Worm (Caenorhabditis elegans) whole organism, L3 larva: ENCODE measurements around the gene ZK180.5.

Experiments
- R02D3.7 ChIP-seq: fragments of 150-350 bp; optimal IDR thresholded peaks from 2 replicates; lab custom pipeline; 2014; ENCODE audit warnings: missing biosample characterization, missing genetic modification characterization
- ZK546.5 ChIP-seq: sonication (generic microtip); optimal IDR thresholded peaks from 2 replicates; lab custom pipeline; 2017; ENCODE audit warnings: missing biosample characterization, missing genetic modification characterization
- aly-2 ChIP-seq: fragments of 150-350 bp; optimal IDR thresholded peaks from 2 replicates; lab custom pipeline; 2014; ENCODE audit warnings: missing biosample characterization, missing genetic modification characterization
- ama-1 ChIP-seq: fragments of 150-350 bp; optimal IDR thresholded peaks from 2 replicates; lab custom pipeline; 2018
- ceh-16 ChIP-seq: sonication (generic microtip); optimal IDR thresholded peaks from 2 replicates; lab custom pipeline; 2017; ENCODE audit warnings: missing biosample characterization, missing genetic modification characterization
- ceh-28 ChIP-seq: fragments of 150-350 bp; optimal IDR thresholded peaks from 2 replicates; lab custom pipeline; 2014; ENCODE audit warnings: missing biosample characterization, missing genetic modification reagents, missing genetic modification characterization
- ceh-82 ChIP-seq: fragments of 150-350 bp; optimal IDR thresholded peaks from 2 replicates; lab custom pipeline; 2014; ENCODE audit warnings: missing biosample characterization, missing genetic modification characterization
- ceh-9 ChIP-seq: sonication (generic microtip); optimal IDR thresholded peaks from 2 replicates; lab custom pipeline; 2018; ENCODE audit warnings: missing biosample characterization, missing genetic modification characterization
- daf-12 ChIP-seq: fragments of 150-350 bp; optimal IDR thresholded peaks from 2 replicates; lab custom pipeline; 2014; ENCODE audit warnings: missing biosample characterization, missing genetic modification reagents, missing genetic modification characterization
- egl-5 ChIP-seq: fragments of 150-350 bp; optimal IDR thresholded peaks from 2 replicates; lab custom pipeline; 2017; ENCODE audit warnings: missing biosample characterization, missing genetic modification reagents, missing genetic modification characterization, inconsistent platforms
- elt-1 ChIP-seq: fragments of 150-350 bp; optimal IDR thresholded peaks from 2 replicates; lab custom pipeline; 2014; ENCODE audit warnings: missing biosample characterization, missing genetic modification characterization
- elt-2 ChIP-seq: sonication (generic microtip); optimal IDR thresholded peaks from 2 replicates; lab custom pipeline; 2016; ENCODE audit warnings: missing genetic modification reagents, mild to moderate bottlenecking, missing genetic modification characterization, missing compliant biosample characterization
- elt-3 ChIP-seq, 3 experiments: fragments of 150-350 bp in 1 of 3; sonication (generic microtip) in 2 of 3; optimal IDR thresholded peaks; 2 replicates in 2 of 3; 4 replicates in 1 of 3; lab custom pipeline; 2014 to 2017; ENCODE audit warnings: missing biosample characterization in 3 of 3, missing genetic modification characterization in 3 of 3
- fkh-10 ChIP-seq: sonication (generic microtip); optimal IDR thresholded peaks from 2 replicates; lab custom pipeline; 2017; ENCODE audit warnings: missing biosample characterization, missing genetic modification reagents, missing genetic modification characterization
- fkh-2 ChIP-seq: fragments of 150-350 bp; optimal IDR thresholded peaks from 2 replicates; lab custom pipeline; 2014; ENCODE audit warnings: missing biosample characterization, missing genetic modification reagents, missing genetic modification characterization
- fos-1 ChIP-seq: fragments of 150-350 bp; optimal IDR thresholded peaks from 2 replicates; lab custom pipeline; 2014; ENCODE audit warnings: missing biosample characterization, missing genetic modification characterization
- hmg-11 ChIP-seq: sonication (generic microtip); optimal IDR thresholded peaks from 2 replicates; lab custom pipeline; 2016; ENCODE audit warnings: missing genetic modification characterization, missing compliant biosample characterization
- jun-1 ChIP-seq: fragments of 150-350 bp; optimal IDR thresholded peaks from 2 replicates; lab custom pipeline; 2014; ENCODE audit warnings: missing biosample characterization, missing genetic modification reagents, missing genetic modification characterization
- lin-15B ChIP-seq: fragments of 150-350 bp; optimal IDR thresholded peaks from 2 replicates; lab custom pipeline; 2014; ENCODE audit warnings: missing biosample characterization, missing genetic modification characterization
- lin-39 ChIP-seq: fragments of 150-350 bp; optimal IDR thresholded peaks from 2 replicates; lab custom pipeline; 2018; ENCODE audit warnings: missing biosample characterization, missing genetic modification reagents, missing genetic modification characterization
- lsy-12 ChIP-seq: sonication (generic microtip); optimal IDR thresholded peaks from 2 replicates; lab custom pipeline; 2016; ENCODE audit warnings: mild to moderate bottlenecking, missing genetic modification characterization, missing compliant biosample characterization
- mdl-1 ChIP-seq: fragments of 150-350 bp; optimal IDR thresholded peaks from 2 replicates; lab custom pipeline; 2014; ENCODE audit warnings: missing biosample characterization, missing genetic modification characterization
- mml-1 ChIP-seq: fragments of 150-350 bp; sonication (generic microtip); optimal IDR thresholded peaks from 3 replicates; lab custom pipeline; 2014; ENCODE audit warnings: missing biosample characterization, missing genetic modification characterization
- nhr-11 ChIP-seq: fragments of 150-350 bp; optimal IDR thresholded peaks from 2 replicates; lab custom pipeline; 2014; ENCODE audit warnings: missing biosample characterization, missing genetic modification characterization
- nhr-23 ChIP-seq: fragments of 150-350 bp; optimal IDR thresholded peaks from 2 replicates; lab custom pipeline; 2014; ENCODE audit warnings: missing biosample characterization, missing genetic modification reagents, missing genetic modification characterization
- nhr-237 ChIP-seq: fragments of 150-350 bp; optimal IDR thresholded peaks from 2 replicates; lab custom pipeline; 2014; ENCODE audit warnings: missing biosample characterization, missing genetic modification characterization
- nhr-25 ChIP-seq: sonication (generic microtip); optimal IDR thresholded peaks from 2 replicates; lab custom pipeline; 2017; ENCODE audit warnings: missing biosample characterization, missing genetic modification characterization
- nhr-43 ChIP-seq: sonication (generic microtip); optimal IDR thresholded peaks from 2 replicates; lab custom pipeline; 2016; ENCODE audit warnings: mild to moderate bottlenecking, missing genetic modification characterization, missing compliant biosample characterization; ENCODE audit not compliant: poor library complexity, severe bottlenecking
- nhr-67 ChIP-seq: fragments of 150-350 bp; optimal IDR thresholded peaks from 2 replicates; lab custom pipeline; 2014; ENCODE audit warnings: missing biosample characterization, missing genetic modification characterization
- nhr-77 ChIP-seq: fragments of 150-350 bp; optimal IDR thresholded peaks from 2 replicates; lab custom pipeline; 2014; ENCODE audit warnings: missing biosample characterization, missing genetic modification characterization
- pha-4 ChIP-seq: fragments of 150-350 bp; optimal IDR thresholded peaks from 2 replicates; lab custom pipeline; 2014; ENCODE audit warnings: missing biosample characterization, missing genetic modification reagents, missing genetic modification characterization
- pqm-1 ChIP-seq: fragments of 150-350 bp; optimal IDR thresholded peaks from 2 replicates; lab custom pipeline; 2017; ENCODE audit warnings: missing biosample characterization, missing genetic modification characterization, inconsistent platforms
- sea-2 ChIP-seq: fragments of 150-350 bp; sonication (generic microtip); optimal IDR thresholded peaks from 4 replicates; lab custom pipeline; 2014; ENCODE audit warnings: missing biosample characterization, missing genetic modification reagents, missing genetic modification characterization
- skn-1 ChIP-seq: fragments of 150-350 bp; optimal IDR thresholded peaks from 2 replicates; lab custom pipeline; 2014; ENCODE audit warnings: missing biosample characterization, missing genetic modification characterization
- snpc-4 ChIP-seq: fragments of 150-350 bp; optimal IDR thresholded peaks from 2 replicates; lab custom pipeline; 2014; ENCODE audit warnings: missing biosample characterization, missing genetic modification characterization
- tbx-2 ChIP-seq: sonication (generic microtip); optimal IDR thresholded peaks from 2 replicates; lab custom pipeline; 2016; ENCODE audit warnings: mild to moderate bottlenecking, missing genetic modification characterization, missing compliant biosample characterization
- unc-39 ChIP-seq: sonication (generic microtip); optimal IDR thresholded peaks from 4 replicates; lab custom pipeline; 2017; ENCODE audit warnings: missing biosample characterization, missing genetic modification characterization
- unc-62 ChIP-seq: fragments of 150-350 bp; sonication (generic microtip); optimal IDR thresholded peaks from 4 replicates; lab custom pipeline; 2014; ENCODE audit warnings: missing biosample characterization, missing genetic modification reagents, missing genetic modification characterization
- zag-1 ChIP-seq: fragments of 150-350 bp; optimal IDR thresholded peaks from 2 replicates; lab custom pipeline; 2014; ENCODE audit warnings: missing biosample characterization, missing genetic modification characterization
- ztf-11 ChIP-seq: fragments of 150-350 bp; optimal IDR thresholded peaks from 2 replicates; lab custom pipeline; 2014; ENCODE audit warnings: missing biosample characterization, missing genetic modification characterization
- ztf-4 ChIP-seq: fragments of 150-350 bp; optimal IDR thresholded peaks from 2 replicates; lab custom pipeline; 2014; ENCODE audit warnings: missing biosample characterization, missing genetic modification characterization

ZK180.5 gene

DNA sequence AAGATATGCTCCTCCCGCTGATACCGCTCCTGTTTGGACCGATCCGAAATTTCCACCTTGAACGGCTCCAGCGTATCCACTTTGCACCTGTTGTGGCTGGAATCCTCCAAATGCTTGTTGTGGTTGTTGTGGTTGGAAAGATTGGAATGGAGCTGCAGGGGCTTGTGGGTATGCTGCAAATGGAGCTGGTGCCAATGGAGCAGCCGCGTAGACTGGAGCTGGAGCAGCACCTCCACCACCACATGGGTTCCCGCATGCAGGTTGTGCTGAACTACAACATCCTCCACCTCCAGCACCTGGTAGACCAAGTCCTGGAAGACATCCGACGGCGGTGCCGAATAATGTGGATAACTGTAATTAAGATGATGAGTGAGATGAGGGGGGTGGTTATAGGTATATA lies 6.5 kb upstream of the ZK180.5 start:
- TF ChIP-seq fos-1 (tag; lab: Kevin White, UChicago) (no peak), pqm-1 (tag; lab: Kevin White, UChicago) (no peak), fkh-2 (tag; lab: Kevin White, UChicago) (no peak), nhr-77 (tag; lab: Kevin White, UChicago) (no peak), pha-4 (tag; lab: Kevin White, UChicago) (no peak), hmg-11 (tag; lab: Kevin White, UChicago) (no peak), snpc-4 (tag; lab: Kevin White, UChicago) (no peak), nhr-25 (tag; lab: Kevin White, UChicago) (no peak), ceh-16 (tag; lab: Kevin White, UChicago) (no peak), unc-39 (no peak), ztf-11 (tag; lab: Kevin White, UChicago) (no peak), jun-1 (tag; lab: Kevin White, UChicago) (no peak), ceh-82 (tag; lab: Kevin White, UChicago) (no peak), egl-5 (tag; lab: Kevin White, UChicago) (no peak)

- no peak for TF ChIP-seq mdl-1 (tag; lab: Kevin White, UChicago)
- TF ChIP-seq R02D3.7 (tag; lab: Kevin White, UChicago): no peak
- TF ChIP-seq ceh-28: no peak
- no peak for TF ChIP-seq pqm-1 (tag; lab: Kevin White, UChicago)
- TF ChIP-seq unc-39: no peak
- TF ChIP-seq nhr-25 (tag; lab: Kevin White, UChicago): peak; percentile 68
- TF ChIP-seq ama-1 (lab: Kevin White, UChicago): peak; percentile 32
- TF ChIP-seq ceh-9 (tag; lab: Kevin White, UChicago): no peak
- TF ChIP-seq, all 47 proteins: peak for 2
Observed at ce11 chrIV:4519714-4520113, 2.7 kb upstream of the ZK180.5 start.

ce11 chrIV:4518111-4518510 lies 1.1 kb upstream of the ZK180.5 start:
- TF ChIP-seq ceh-16 (tag; lab: Kevin White, UChicago) (no peak), ceh-9 (tag; lab: Kevin White, UChicago) (no peak), elt-3 (tag; optimal IDR thresholded peaks at IDR 0.05; lab: Kevin White, UChicago) (peak in 1 of 3 experiments; percentile 72), fkh-10 (no peak), nhr-25 (tag; lab: Kevin White, UChicago) (peak; percentile 39), nhr-43 (tag; lab: Kevin White, UChicago) (peak; percentile 37)

- TF ChIP-seq ceh-9 (tag; lab: Kevin White, UChicago) (no peak), ceh-82 (tag; lab: Kevin White, UChicago) (no peak), nhr-25 (tag; lab: Kevin White, UChicago) (no peak), fkh-2 (tag; lab: Kevin White, UChicago) (no peak), nhr-77 (tag; lab: Kevin White, UChicago) (no peak), jun-1 (tag; lab: Kevin White, UChicago) (no peak), mml-1 (tag; lab: Kevin White, UChicago) (no peak), lin-39 (tag; lab: Kevin White, UChicago) (no peak), zag-1 (tag; lab: Kevin White, UChicago) (no peak), sea-2 (GFP tag; lab: Kevin White, UChicago) (no peak), unc-62 (no peak)
Observed at ce11 chrIV:4516478-4516877, 488 bp downstream of the ZK180.5 start.

- TF ChIP-seq ztf-4 (tag; lab: Kevin White, UChicago) (peak; percentile 65), ztf-11 (tag; lab: Kevin White, UChicago) (no peak), nhr-77 (tag; lab: Kevin White, UChicago) (peak; percentile 16), lin-39 (tag; lab: Kevin White, UChicago) (peak; percentile 45), aly-2 (tag; lab: Kevin White, UChicago) (no peak), hmg-11 (tag; lab: Kevin White, UChicago) (peak; percentile 53), lsy-12 (tag; lab: Kevin White, UChicago) (peak; percentile 83), tbx-2 (peak; percentile 77), elt-2 (tag; lab: Kevin White, UChicago) (peak; percentile 60), R02D3.7 (tag; lab: Kevin White, UChicago) (peak; percentile 40), ZK546.5 (tag; lab: Kevin White, UChicago) (no peak), nhr-25 (tag; lab: Kevin White, UChicago) (peak; percentile 55), egl-5 (tag; lab: Kevin White, UChicago) (peak; percentile 39), mdl-1 (tag; lab: Kevin White, UChicago) (peak; percentile 65), daf-12 (no peak), nhr-67 (tag; lab: Kevin White, UChicago) (no peak), nhr-11 (tag; lab: Kevin White, UChicago) (peak; percentile 64), ceh-82 (tag; lab: Kevin White, UChicago) (peak; percentile 62), elt-1 (tag; lab: Kevin White, UChicago) (no peak), pqm-1 (tag; lab: Kevin White, UChicago) (peak; percentile 57), fkh-2 (tag; lab: Kevin White, UChicago) (no peak), pha-4 (tag; lab: Kevin White, UChicago) (peak; percentile 48), skn-1 (tag; lab: Kevin White, UChicago) (peak; percentile 49), nhr-43 (tag; lab: Kevin White, UChicago) (peak; percentile 69), snpc-4 (tag; lab: Kevin White, UChicago) (peak; percentile 66), sea-2 (GFP tag; lab: Kevin White, UChicago) (no peak), nhr-237 (no peak), lin-15B (tag; lab: Kevin White, UChicago) (peak; percentile 82), fkh-10 (peak; percentile 31), nhr-23 (tag; lab: Kevin White, UChicago) (peak; percentile 63), jun-1 (tag; lab: Kevin White, UChicago) (peak; percentile 56)
Observed at ce11 chrIV:4513269-4513819, 3.6 kb downstream of the ZK180.5 start, which contains the start of gene sar-1. Gene sar-1, minus strand, starts transcription at chrIV:4513319.
